Worm (Caenorhabditis elegans) whole organism, L4 larva: ENCODE data around the gene ceh-37.
A peak's percentile ranks its signal among the peaks of the same experiment; 100 is the strongest.

Experiments
- F37D6.2 ChIP-seq: sonication (generic microtip); optimal IDR thresholded peaks from 2 replicates; lab custom pipeline; 2016; ENCODE audit warnings: mild to moderate bottlenecking, missing genetic modification characterization, missing compliant biosample characterization
- Y5F2A.4 ChIP-seq: fragments of 200-800 bp; sonication (Bioruptor generic); optimal IDR thresholded peaks from 2 replicates; lab custom pipeline; 2018; ENCODE audit warnings: mild to moderate bottlenecking, missing genetic modification characterization, missing compliant biosample characterization
- aha-1 ChIP-seq: fragments of 150-350 bp; peaks from one replicate; lab custom pipeline; 2014; ENCODE audit warnings: missing biosample characterization, missing genetic modification characterization
- aly-2 ChIP-seq: sonication (generic microtip); optimal IDR thresholded peaks from 2 replicates; lab custom pipeline; 2018; ENCODE audit warnings: missing biosample characterization, missing genetic modification characterization
- arid-1 ChIP-seq: fragments of 200-800 bp; sonication (Bioruptor generic); conservative IDR thresholded peaks from 2 replicates; pipeline ENCODE4 v1.3.6; 2022; ENCODE audit warnings: missing genetic modification reagents, missing genetic modification characterization, missing compliant biosample characterization
- ceh-32 ChIP-seq: sonication (generic microtip); optimal IDR thresholded peaks from 2 replicates; lab custom pipeline; 2016; ENCODE audit warnings: mild to moderate bottlenecking, missing genetic modification characterization, missing compliant biosample characterization; ENCODE audit not compliant: poor library complexity
- ceh-82 ChIP-seq: sonication (generic microtip); optimal IDR thresholded peaks from 2 replicates; lab custom pipeline; 2017; ENCODE audit warnings: missing biosample characterization, missing genetic modification characterization
- cey-2 ChIP-seq: sonication (generic microtip); optimal IDR thresholded peaks from 3 replicates; lab custom pipeline; 2017; ENCODE audit warnings: missing genetic modification characterization, mild to moderate bottlenecking, missing compliant biosample characterization, antibody characterized with exemption, borderline replicate concordance; ENCODE audit not compliant: insufficient read depth
- ctbp-1 ChIP-seq: fragments of 200-800 bp; sonication (Bioruptor generic); IDR thresholded peaks from 2 replicates; pipeline ENCODE4 v1.3.6; 2022; ENCODE audit warnings: missing genetic modification reagents, missing genetic modification characterization, missing compliant biosample characterization
- daf-12 ChIP-seq: fragments of 150-350 bp; optimal IDR thresholded peaks from 2 replicates; lab custom pipeline; 2014; ENCODE audit warnings: missing biosample characterization, missing genetic modification reagents, missing genetic modification characterization
- dmd-8 ChIP-seq: fragments of 200-800 bp; sonication (Bioruptor generic); IDR thresholded peaks from 2 replicates; pipeline ENCODE4 v1.3.6; 2022; ENCODE audit warnings: missing genetic modification characterization, missing compliant biosample characterization
- duxl-1 ChIP-seq: sonication (generic microtip); optimal IDR thresholded peaks from 2 replicates; lab custom pipeline; 2016; ENCODE audit warnings: mild to moderate bottlenecking, missing genetic modification characterization, moderate library complexity, missing compliant biosample characterization; ENCODE audit not compliant: poor library complexity
- dve-1 ChIP-seq: sonication (generic microtip); optimal IDR thresholded peaks from 2 replicates; lab custom pipeline; 2017; ENCODE audit warnings: antibody characterized with exemption, mild to moderate bottlenecking, missing genetic modification characterization, missing compliant biosample characterization; ENCODE audit not compliant: insufficient read depth
- egl-27 ChIP-seq: sonication (generic microtip); optimal IDR thresholded peaks from 3 replicates; lab custom pipeline; 2017; ENCODE audit warnings: missing biosample characterization, missing genetic modification reagents, missing genetic modification characterization
- egl-43 ChIP-seq: fragments of 200-800 bp; sonication (Bioruptor generic); IDR thresholded peaks from 2 replicates; pipeline ENCODE4 v1.3.6; 2022; ENCODE audit warnings: missing genetic modification reagents, missing genetic modification characterization, missing compliant biosample characterization
- hif-1 ChIP-seq, 2 experiments: sonication (generic microtip); optimal IDR thresholded peaks; 2 replicates each; lab custom pipeline; 2016 to 2017; ENCODE audit warnings: missing compliant biosample characterization in 2 of 2, missing genetic modification characterization in 2 of 2, missing genetic modification reagents in 2 of 2, missing genotype in 2 of 2, mild to moderate bottlenecking in 1 of 2
- hlh-30 ChIP-seq: sonication (generic microtip); optimal IDR thresholded peaks from 2 replicates; lab custom pipeline; 2017; ENCODE audit warnings: antibody characterized with exemption, mild to moderate bottlenecking, missing genetic modification characterization, missing compliant biosample characterization; ENCODE audit not compliant: insufficient read depth
- jun-1 ChIP-seq: fragments of 150-350 bp; optimal IDR thresholded peaks from 2 replicates; lab custom pipeline; 2014; ENCODE audit warnings: missing biosample characterization, missing genetic modification reagents, missing genetic modification characterization
- lin-13 ChIP-seq: fragments of 150-350 bp; optimal IDR thresholded peaks from 2 replicates; lab custom pipeline; 2014; ENCODE audit warnings: missing biosample characterization, missing genetic modification reagents, missing genetic modification characterization
- lin-15B ChIP-seq: fragments of 150-350 bp; sonication (generic microtip); optimal IDR thresholded peaks from 3 replicates; lab custom pipeline; 2014; ENCODE audit warnings: missing biosample characterization, missing genetic modification characterization
- lsy-2 ChIP-seq, 2 experiments: fragments of 150-350 bp in 1 of 2; sonication (generic microtip) in 1 of 2; optimal IDR thresholded peaks; 2 replicates each; lab custom pipeline; 2014 to 2017; ENCODE audit warnings: missing biosample characterization in 2 of 2, missing genetic modification characterization in 2 of 2
- madf-5 ChIP-seq, 2 experiments: fragments of 200-800 bp; sonication (Bioruptor generic); IDR thresholded peaks; 2 replicates each; pipeline ENCODE4 v1.3.6; 2022; ENCODE audit warnings: missing compliant biosample characterization in 2 of 2, missing genetic modification characterization in 2 of 2
- mdl-1 ChIP-seq, 2 experiments: fragments of 150-350 bp in 1 of 2; sonication (generic microtip) in 1 of 2; optimal IDR thresholded peaks; 2 replicates each; lab custom pipeline; 2014 to 2017; ENCODE audit warnings: missing biosample characterization in 2 of 2, missing genetic modification characterization in 2 of 2
- nhr-102 ChIP-seq: sonication (generic microtip); optimal IDR thresholded peaks from 2 replicates; lab custom pipeline; 2016; ENCODE audit warnings: mild to moderate bottlenecking, missing genetic modification characterization, moderate library complexity, missing compliant biosample characterization
- nhr-28 ChIP-seq: fragments of 150-350 bp; optimal IDR thresholded peaks from 2 replicates; lab custom pipeline; 2014; ENCODE audit warnings: missing biosample characterization, missing genetic modification characterization
- nhr-48 ChIP-seq: sonication (generic microtip); optimal IDR thresholded peaks from 2 replicates; lab custom pipeline; 2016; ENCODE audit warnings: mild to moderate bottlenecking, missing genetic modification characterization, missing compliant biosample characterization
- nhr-6 ChIP-seq: fragments of 150-350 bp; optimal IDR thresholded peaks from 2 replicates; lab custom pipeline; 2014; ENCODE audit warnings: missing biosample characterization, missing genetic modification characterization
- sdz-12 ChIP-seq: fragments of 200-800 bp; sonication (Bioruptor generic); optimal IDR thresholded peaks from 2 replicates; lab custom pipeline; 2018; ENCODE audit warnings: mild to moderate bottlenecking, missing genetic modification characterization, missing compliant biosample characterization
- spr-3 ChIP-seq: fragments of 200-800 bp; sonication (Bioruptor generic); optimal IDR thresholded peaks from 2 replicates; lab custom pipeline; 2018; ENCODE audit warnings: mild to moderate bottlenecking, missing genetic modification characterization, missing compliant biosample characterization
- tra-1 ChIP-seq: fragments of 200-800 bp; sonication (Bioruptor generic); IDR thresholded peaks from 2 replicates; pipeline ENCODE4 v1.3.6; 2022; ENCODE audit warnings: missing genetic modification reagents, missing genetic modification characterization, missing compliant biosample characterization
- unc-130 ChIP-seq: sonication (generic microtip); optimal IDR thresholded peaks from 2 replicates; lab custom pipeline; 2016; ENCODE audit warnings: missing genetic modification reagents, missing genetic modification characterization, missing compliant biosample characterization
- unc-39 ChIP-seq: sonication (generic microtip); optimal IDR thresholded peaks from 2 replicates; lab custom pipeline; 2017; ENCODE audit warnings: missing biosample characterization, missing genetic modification characterization
- zag-1 ChIP-seq: fragments of 150-350 bp; optimal IDR thresholded peaks from 2 replicates; lab custom pipeline; 2014; ENCODE audit warnings: missing biosample characterization, missing genetic modification characterization
- zfp-2 ChIP-seq: sonication (generic microtip); optimal IDR thresholded peaks from 2 replicates; lab custom pipeline; 2016; ENCODE audit warnings: mild to moderate bottlenecking, missing genetic modification characterization, missing compliant biosample characterization
- zip-2 ChIP-seq: fragments of 150-350 bp; optimal IDR thresholded peaks from 2 replicates; lab custom pipeline; 2014; ENCODE audit warnings: missing biosample characterization, missing genetic modification characterization
- ztf-11 ChIP-seq: fragments of 150-350 bp; optimal IDR thresholded peaks from 2 replicates; lab custom pipeline; 2014; ENCODE audit warnings: missing biosample characterization, missing genetic modification characterization

Gene ceh-37

DNA sequence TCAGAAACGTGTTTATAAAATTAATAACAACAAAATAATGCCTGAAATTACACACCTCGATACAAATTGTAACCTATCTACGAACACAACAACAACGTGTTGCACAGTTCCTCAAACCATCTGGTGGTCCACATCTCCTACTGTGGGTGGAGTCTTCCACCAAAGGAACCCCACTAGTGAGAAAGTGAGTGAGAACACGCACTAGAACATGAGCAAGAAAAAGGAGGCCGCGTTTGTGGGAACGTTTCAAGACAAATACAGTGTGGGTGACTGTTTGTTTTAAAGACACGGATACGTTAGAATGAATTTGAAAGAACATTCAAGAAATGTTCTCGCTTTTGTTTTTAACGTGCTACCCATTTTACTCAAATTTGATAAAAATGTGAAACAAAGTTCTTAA lies 21.3 kb downstream of the ceh-37 start, which contains the start of gene ceh-36:
ceh-36 (minus strand) TSS at position 101 of the 400 bp plus-strand sequence.
- TF ChIP-seq nhr-6 (no peak), egl-27 (no peak), hlh-30 (tag; lab: Kevin White, UChicago) (no peak), nhr-28 (tag; lab: Kevin White, UChicago) (no peak), aha-1 (tag; lab: Kevin White, UChicago) (peak; percentile 80)

ce11 chrX:14185631-14186030 lies 22.2 kb downstream of the ceh-37 start:
- no peak for TF ChIP-seq madf-5 (GFP tag; IDR thresholded peaks at IDR 0.05; lab: Robert Waterston, UW)
- TF ChIP-seq daf-12, result no peak
- no peak for TF ChIP-seq ceh-32 (tag; lab: Kevin White, UChicago)
- no peak for TF ChIP-seq ceh-82 (tag; lab: Kevin White, UChicago)
- TF ChIP-seq ctbp-1, result no peak
- TF ChIP-seq aly-2 (tag; lab: Kevin White, UChicago), result no peak
- no peak for TF ChIP-seq ztf-11
- TF ChIP-seq sdz-12, result no peak
- no peak for TF ChIP-seq duxl-1 (tag; lab: Kevin White, UChicago)
- no peak for TF ChIP-seq cey-2

ce11 chrX:14182514-14182913 lies 25.3 kb downstream of the ceh-37 start:
- TF ChIP-seq nhr-48 (tag; lab: Kevin White, UChicago) (no peak), unc-130 (GFP tag; lab: Kevin White, UChicago) (no peak), lin-15B (tag; lab: Kevin White, UChicago) (no peak), spr-3 (GFP tag; lab: Kevin White, UChicago) (no peak), dmd-8 (GFP tag; lab: Robert Waterston, UW) (no peak), nhr-102 (tag; lab: Kevin White, UChicago) (no peak), hif-1 (tag; optimal IDR thresholded peaks at IDR 0.05; lab: Kevin White, UChicago) (no peak)

DNA sequence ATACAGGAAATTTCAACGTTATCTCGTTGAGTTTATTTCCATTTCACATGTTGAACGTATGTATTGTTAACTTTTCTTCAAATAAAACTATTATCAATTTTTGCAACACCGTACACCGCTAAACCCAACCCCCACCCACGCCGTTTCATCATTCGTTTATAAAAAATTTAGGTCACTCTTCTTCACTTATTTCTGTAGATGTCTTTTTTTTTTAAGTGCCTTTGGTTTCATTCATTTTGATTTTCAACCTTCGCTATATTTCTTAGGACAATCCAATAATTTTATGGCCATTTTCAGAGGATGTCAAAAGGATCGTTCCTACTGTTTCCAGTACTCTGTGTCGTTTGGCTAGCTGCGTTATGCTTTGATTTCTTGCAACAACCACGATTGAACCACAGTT lies 27.6 kb downstream of the ceh-37 start, which contains the start of gene C37E2.3:
C37E2.3 (plus strand) TSS at position 301 of the 400 bp plus-strand sequence.
- TF ChIP-seq egl-27 (no peak), aly-2 (tag; lab: Kevin White, UChicago) (no peak), lsy-2 (tag; optimal IDR thresholded peaks at IDR 0.05; lab: Kevin White, UChicago) (no peak), nhr-28 (tag; lab: Kevin White, UChicago) (no peak), tra-1 (GFP tag; lab: Robert Waterston, UW) (no peak), dve-1 (tag; lab: Kevin White, UChicago) (no peak), egl-43 (GFP tag; lab: Robert Waterston, UW) (no peak), zip-2 (no peak), zag-1 (no peak), ceh-32 (tag; lab: Kevin White, UChicago) (no peak), aha-1 (tag; lab: Kevin White, UChicago) (no peak), Y5F2A.4 (GFP tag; lab: Kevin White, UChicago) (no peak), jun-1 (tag; lab: Kevin White, UChicago) (no peak), arid-1 (GFP tag; lab: Robert Waterston, UW) (no peak), mdl-1 (tag; optimal IDR thresholded peaks at IDR 0.05; lab: Kevin White, UChicago) (no peak), dmd-8 (GFP tag; lab: Robert Waterston, UW) (no peak), F37D6.2 (tag; lab: Kevin White, UChicago) (no peak), lin-13 (GFP tag; lab: Kevin White, UChicago) (no peak), zfp-2 (tag; lab: Kevin White, UChicago) (no peak), unc-39 (tag; lab: Kevin White, UChicago) (no peak)
- TF ChIP-seq, all 104 proteins: peak for 0
